Fruit fly (Drosophila melanogaster): ENCODE measurements around the gene CG10680.
A peak's percentile ranks its signal among the peaks of the same experiment; 100 is the strongest.

The CG10680 gene

dm6 chr2L:19941352-19941851 is 22.5 kb upstream of the CG10680 start (continued):
- TF ChIP-seq aop (GFP tag; IDR thresholded peaks at IDR 0.05) (peak; percentile 54; the same call in 1 of the 2 replicates), CG2120 (GFP tag; optimal IDR thresholded peaks at IDR 0.05) (peak; percentile 95), corto (GFP tag; optimal IDR thresholded peaks at IDR 0.05) (no peak), CG31224 (GFP tag; IDR thresholded peaks at IDR 0.05) (peak; percentile 88), MESR4 (GFP tag; optimal IDR thresholded peaks at IDR 0.05) (no peak), HLHmδ (GFP tag; optimal IDR thresholded peaks at IDR 0.05) (no peak), CG12236 (GFP tag; optimal IDR thresholded peaks at IDR 0.05) (peak; percentile 71), z (GFP tag; IDR thresholded peaks at IDR 0.05) (no peak), fd3F (GFP tag; optimal IDR thresholded peaks at IDR 0.05) (peak; percentile 80), HLH4C (GFP tag; IDR thresholded peaks at IDR 0.05; ENCODE audit: partially characterized antibody) (no peak), cato (GFP tag; optimal IDR thresholded peaks at IDR 0.05; ENCODE audit: borderline replicate concordance) (peak; percentile 76), Sox102F (GFP tag; optimal IDR thresholded peaks at IDR 0.05) (peak; percentile 84), dmrt99B (tag; optimal IDR thresholded peaks at IDR 0.05) (peak; percentile 82), Dip2 (GFP tag; IDR thresholded peaks at IDR 0.05) (0 out of 2 replicates have a peak, but pooled peaks have one; percentile 17), crc (GFP tag; optimal IDR thresholded peaks at IDR 0.05) (peak; percentile 69), slou (GFP tag; optimal IDR thresholded peaks at IDR 0.05) (peak; percentile 27), Oli (tag; optimal IDR thresholded peaks at IDR 0.05) (peak; percentile 85), grn (GFP tag; optimal IDR thresholded peaks at IDR 0.05) (peak; percentile 28), CG15601 (tag; optimal IDR thresholded peaks at IDR 0.05) (peak; percentile 70), org-1 (GFP tag; optimal IDR thresholded peaks at IDR 0.05) (peak; percentile 82), onecut (GFP tag; IDR thresholded peaks at IDR 0.05) (peak; percentile 78), Dad (GFP tag; optimal IDR thresholded peaks at IDR 0.05) (peak; percentile 53), cas (GFP tag; IDR thresholded peaks at IDR 0.05) (peak; percentile 85), CG10654 (GFP tag; optimal IDR thresholded peaks at IDR 0.05) (peak; percentile 58), CG9437 (GFP tag; optimal IDR thresholded peaks at IDR 0.05) (peak; percentile 70), CG4328 (GFP tag; optimal IDR thresholded peaks at IDR 0.05) (no peak), CG3065 (GFP tag; optimal IDR thresholded peaks at IDR 0.05) (peak; percentile 57), CG16863 (GFP tag; optimal IDR thresholded peaks at IDR 0.05) (peak; percentile 85), Doc3 (GFP tag; IDR thresholded peaks at IDR 0.05; ENCODE audit: partially characterized antibody) (no peak), bab2 (GFP tag; optimal IDR thresholded peaks at IDR 0.05) (peak; percentile 89), ap (GFP tag; IDR thresholded peaks at IDR 0.05) (peak; percentile 80), Med (GFP tag) (peak; percentile 85), CG17385 (GFP tag; optimal IDR thresholded peaks at IDR 0.05) (peak; percentile 81), CG30431 (GFP tag; optimal IDR thresholded peaks at IDR 0.05) (peak; percentile 73), CG10543 (GFP tag; optimal IDR thresholded peaks at IDR 0.05) (peak; percentile 59), Nf-YB (GFP tag; optimal IDR thresholded peaks at IDR 0.05) (peak; percentile 50), Fer1 (GFP tag; optimal IDR thresholded peaks at IDR 0.05) (peak; percentile 83), zf30C (GFP tag; optimal IDR thresholded peaks at IDR 0.05) (peak; percentile 28), Ets65A (GFP tag) (no peak), CG8924 (tag; optimal IDR thresholded peaks at IDR 0.05) (peak; percentile 81), CG7357 (GFP tag; IDR thresholded peaks at IDR 0.05) (peak; percentile 84), prd (optimal IDR thresholded peaks at IDR 0.05) (no peak), prd (GFP tag; IDR thresholded peaks at IDR 0.05) (peak; percentile 95), ttk (GFP tag; IDR thresholded peaks at IDR 0.05) (peak; percentile 52), CG11696 (GFP tag; IDR thresholded peaks at IDR 0.05) (peak; percentile 64), bigmax (GFP tag; optimal IDR thresholded peaks at IDR 0.05) (no peak), cwo (GFP tag; optimal IDR thresholded peaks at IDR 0.05) (peak; percentile 72), PHDP (tag; optimal IDR thresholded peaks at IDR 0.05) (peak; percentile 85), CG34224 (GFP tag; IDR thresholded peaks at IDR 0.05; ENCODE audit: partially characterized antibody) (no peak), exex (tag; optimal IDR thresholded peaks at IDR 0.05) (peak; percentile 15), p53 (GFP tag; optimal IDR thresholded peaks at IDR 0.05) (peak; percentile 67)

Data from whole organism, embryonic.